Fruit fly (Drosophila melanogaster) whole organism, adult: ENCODE data around the gene mwh.

ENCODE experiments used
- CG11617 ChIP-seq: fragments of 200-800 bp; sonication (Bioruptor generic); optimal IDR thresholded peaks from 2 replicates; lab custom pipeline; 2017; ENCODE audit warnings: mild to moderate bottlenecking, missing biosample characterization, missing genetic modification reagents, missing genetic modification characterization
- CG12768 ChIP-seq: fragments of 200-800 bp; sonication (Bioruptor generic); optimal IDR thresholded peaks from 2 replicates; lab custom pipeline; 2017; ENCODE audit warnings: missing biosample characterization, missing genetic modification characterization, mild to moderate bottlenecking, moderate library complexity, missing genetic modification reagents
- CG14711 ChIP-seq: fragments of 200-800 bp; sonication (Bioruptor generic); optimal IDR thresholded peaks from 2 replicates; lab custom pipeline; 2018; ENCODE audit warnings: missing biosample characterization, mild to moderate bottlenecking, missing genetic modification characterization, moderate library complexity
- CG1620 ChIP-seq: fragments of 200-800 bp; sonication (Bioruptor generic); optimal IDR thresholded peaks from 2 replicates; lab custom pipeline; 2016; ENCODE audit warnings: missing biosample characterization, missing genetic modification characterization
- CG33017 ChIP-seq: fragments of 200-800 bp; sonication (Bioruptor generic); optimal IDR thresholded peaks from 2 replicates; lab custom pipeline; 2018; ENCODE audit warnings: missing biosample characterization, mild to moderate bottlenecking, missing genetic modification characterization, moderate library complexity
- CG5204 ChIP-seq: fragments of 200-800 bp; sonication (Bioruptor generic); optimal IDR thresholded peaks from 2 replicates; lab custom pipeline; 2016; ENCODE audit warnings: missing biosample characterization, missing genetic modification characterization
- CG7045 ChIP-seq: fragments of 200-800 bp; sonication (Bioruptor generic); optimal IDR thresholded peaks from 2 replicates; lab custom pipeline; 2017; ENCODE audit warnings: missing biosample characterization, mild to moderate bottlenecking, missing genetic modification characterization
- CG7101 ChIP-seq: fragments of 200-800 bp; sonication (Bioruptor generic); optimal IDR thresholded peaks from 2 replicates; lab custom pipeline; 2018; ENCODE audit warnings: missing biosample characterization, mild to moderate bottlenecking, missing genetic modification characterization, moderate library complexity
- Clk ChIP-seq: fragments of 200-800 bp; sonication (Bioruptor generic); optimal IDR thresholded peaks from 2 replicates; lab custom pipeline; 2017; ENCODE audit warnings: missing biosample characterization, missing genetic modification characterization
- Crg-1 ChIP-seq: fragments of 200-800 bp; sonication (Bioruptor generic); optimal IDR thresholded peaks from 2 replicates; lab custom pipeline; 2016; ENCODE audit warnings: missing biosample characterization, missing genetic modification characterization
- Hr96 ChIP-seq: fragments of 200-800 bp; sonication (Bioruptor generic); optimal IDR thresholded peaks from 2 replicates; lab custom pipeline; 2016; ENCODE audit warnings: missing biosample characterization, missing genetic modification characterization
- Mnt ChIP-seq: fragments of 200-800 bp; sonication (Bioruptor generic); optimal IDR thresholded peaks from 2 replicates; lab custom pipeline; 2016; ENCODE audit warnings: missing biosample characterization, mild to moderate bottlenecking, missing genetic modification characterization
- bab1 ChIP-seq: fragments of 200-800 bp; sonication (Bioruptor generic); optimal IDR thresholded peaks from 3 replicates; lab custom pipeline; 2019; ENCODE audit warnings: missing biosample characterization, mild to moderate bottlenecking, missing genetic modification characterization, moderate library complexity
- cic ChIP-seq: fragments of 200-800 bp; sonication (Bioruptor generic); optimal IDR thresholded peaks from 2 replicates; lab custom pipeline; 2017; ENCODE audit warnings: missing biosample characterization, mild to moderate bottlenecking, missing genetic modification characterization, moderate library complexity
- cnc ChIP-seq, 2 experiments: fragments of >200 bp; optimal IDR thresholded peaks; 2 replicates each; lab custom pipeline; 2017
- kay ChIP-seq: fragments of 200-800 bp; sonication (Bioruptor generic); peaks from one replicate; lab custom pipeline; 2016; ENCODE audit warnings: missing biosample characterization, missing genetic modification characterization, borderline replicate concordance
- ovo ChIP-seq: fragments of 200-800 bp; sonication (Bioruptor generic); optimal IDR thresholded peaks from 2 replicates; lab custom pipeline; 2016; ENCODE audit warnings: missing biosample characterization, missing genetic modification characterization
- pad ChIP-seq: fragments of 200-800 bp; sonication (Bioruptor generic); optimal IDR thresholded peaks from 3 replicates; lab custom pipeline; 2017; ENCODE audit warnings: missing biosample characterization, missing genetic modification characterization, mild to moderate bottlenecking, moderate library complexity, missing genetic modification reagents
- tj ChIP-seq: fragments of 200-800 bp; sonication (Bioruptor generic); optimal IDR thresholded peaks from 3 replicates; lab custom pipeline; 2017; ENCODE audit warnings: missing biosample characterization, mild to moderate bottlenecking, missing genetic modification characterization, moderate library complexity
- toe ChIP-seq: fragments of 200-800 bp; sonication (Bioruptor generic); optimal IDR thresholded peaks from 2 replicates; lab custom pipeline; 2016; ENCODE audit warnings: missing biosample characterization, missing genetic modification characterization

Gene mwh

dm6 chr3L:1251712-1252111, 51.1 kb downstream of the mwh start, which contains the start of the genes CG9130 and CG9133:
CG9130 (plus strand) TSS chr3L:1252012.
CG9133 (plus strand) TSS chr3L:1252012.
- TF ChIP-seq kay (no peak), Crg-1 (no peak), Clk (GFP tag; lab: Kevin White, UChicago) (no peak), CG33017 (tag; lab: Kevin White, UChicago) (no peak), cnc (optimal IDR thresholded peaks at IDR 0.05; lab: Kevin White, UChicago) (no peak), CG11617 (GFP tag; lab: Kevin White, UChicago) (no peak), pad (GFP tag; lab: Kevin White, UChicago) (no peak), CG12768 (GFP tag; lab: Kevin White, UChicago) (no peak), ovo (GFP tag; lab: Kevin White, UChicago) (no peak), bab1 (no peak), cic (GFP tag; lab: Kevin White, UChicago) (no peak), CG14711 (no peak), CG5204 (no peak), CG7101 (tag; lab: Kevin White, UChicago) (no peak)

- TF ChIP-seq CG7101 (tag; lab: Kevin White, UChicago) (no peak), CG5204 (no peak), toe (GFP tag; lab: Kevin White, UChicago) (no peak), CG7045 (no peak), ovo (GFP tag; lab: Kevin White, UChicago) (no peak), pad (GFP tag; lab: Kevin White, UChicago) (no peak), kay (no peak), CG1620 (GFP tag; lab: Kevin White, UChicago) (no peak), bab1 (no peak), cic (GFP tag; lab: Kevin White, UChicago) (no peak), Mnt (GFP tag; lab: Kevin White, UChicago) (no peak), Clk (GFP tag; lab: Kevin White, UChicago) (no peak), cnc (optimal IDR thresholded peaks at IDR 0.05; lab: Kevin White, UChicago) (no peak)
Measured at dm6 chr3L:1256061-1256780, 55.6 kb downstream of the mwh start, which contains the start of gene tfc. tfc (plus strand) TSS chr3L:1256449.

- TF ChIP-seq Hr96 (no peak), pad (GFP tag; lab: Kevin White, UChicago) (no peak), CG11617 (GFP tag; lab: Kevin White, UChicago) (no peak), bab1 (no peak), cic (GFP tag; lab: Kevin White, UChicago) (no peak), toe (GFP tag; lab: Kevin White, UChicago) (no peak), CG5204 (no peak), ovo (GFP tag; lab: Kevin White, UChicago) (no peak), CG1620 (GFP tag; lab: Kevin White, UChicago) (no peak), CG12768 (GFP tag; lab: Kevin White, UChicago) (no peak), kay (no peak), Clk (GFP tag; lab: Kevin White, UChicago) (no peak), cnc (optimal IDR thresholded peaks at IDR 0.05; lab: Kevin White, UChicago) (no peak), CG7045 (no peak), CG14711 (no peak), CG33017 (tag; lab: Kevin White, UChicago) (no peak), Mnt (GFP tag; lab: Kevin White, UChicago) (no peak), Crg-1 (no peak), CG7101 (tag; lab: Kevin White, UChicago) (no peak), tj (GFP tag; lab: Kevin White, UChicago) (no peak)
Measured at dm6 chr3L:1258547-1258946, 58.0 kb downstream of the mwh start.

DNA sequence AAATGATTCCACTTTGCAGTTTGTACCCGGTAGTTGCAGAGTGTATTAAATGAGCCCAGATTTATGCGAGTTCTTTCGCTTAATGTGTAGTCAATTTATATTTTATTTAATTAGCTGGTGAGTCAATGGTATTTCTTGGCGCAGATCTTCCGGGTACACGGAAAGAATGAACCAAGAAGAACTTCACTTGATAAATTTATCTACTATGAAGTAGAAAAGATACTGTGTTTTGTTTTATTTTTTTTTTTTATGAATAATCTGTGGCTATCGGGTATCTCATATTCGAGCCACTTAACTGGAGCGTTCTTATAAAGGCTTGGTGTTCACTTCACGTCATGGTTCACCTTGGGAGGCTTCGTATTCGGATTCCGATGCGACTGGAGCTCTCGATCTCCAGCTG, 64.4 kb downstream of the mwh start:
- TF ChIP-seq kay (no peak), bab1 (no peak), Crg-1 (no peak), cic (GFP tag; lab: Kevin White, UChicago) (no peak), CG7045 (no peak), CG7101 (tag; lab: Kevin White, UChicago) (no peak), ovo (GFP tag; lab: Kevin White, UChicago) (no peak)

DNA sequence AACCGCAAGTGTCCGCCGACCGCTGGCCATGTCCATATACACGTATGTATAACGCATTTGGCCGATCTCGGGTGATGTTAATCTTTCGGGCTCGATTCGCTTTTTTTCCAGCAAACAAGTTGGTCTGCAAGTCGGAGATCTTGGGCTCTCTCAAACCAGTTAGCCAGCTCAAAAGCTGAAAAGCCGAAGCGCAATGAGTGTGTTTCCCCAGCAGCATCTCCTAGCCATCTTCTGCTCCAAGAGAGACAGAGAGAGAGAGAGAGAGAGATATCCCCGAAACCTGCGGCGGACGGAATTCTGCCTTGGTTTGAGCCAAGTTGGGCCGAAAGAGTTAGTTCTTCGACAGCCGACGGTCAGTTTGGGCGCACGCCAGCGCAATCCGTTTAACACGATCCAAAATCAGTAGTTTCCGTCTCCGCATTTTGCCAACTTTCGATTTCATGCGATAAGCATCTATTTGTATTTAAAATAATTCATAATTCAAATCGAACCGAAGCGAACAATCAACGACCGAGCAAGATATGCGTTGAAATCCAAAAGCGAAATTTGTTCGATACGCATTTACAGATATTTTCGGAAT, 64.9 kb downstream of the mwh start:
- TF ChIP-seq Clk (GFP tag; lab: Kevin White, UChicago) (no peak), CG5204 (no peak), CG33017 (tag; lab: Kevin White, UChicago) (no peak), Crg-1 (no peak), CG11617 (GFP tag; lab: Kevin White, UChicago) (no peak), CG14711 (no peak), kay (peak; percentile 34), toe (GFP tag; lab: Kevin White, UChicago) (no peak)

DNA sequence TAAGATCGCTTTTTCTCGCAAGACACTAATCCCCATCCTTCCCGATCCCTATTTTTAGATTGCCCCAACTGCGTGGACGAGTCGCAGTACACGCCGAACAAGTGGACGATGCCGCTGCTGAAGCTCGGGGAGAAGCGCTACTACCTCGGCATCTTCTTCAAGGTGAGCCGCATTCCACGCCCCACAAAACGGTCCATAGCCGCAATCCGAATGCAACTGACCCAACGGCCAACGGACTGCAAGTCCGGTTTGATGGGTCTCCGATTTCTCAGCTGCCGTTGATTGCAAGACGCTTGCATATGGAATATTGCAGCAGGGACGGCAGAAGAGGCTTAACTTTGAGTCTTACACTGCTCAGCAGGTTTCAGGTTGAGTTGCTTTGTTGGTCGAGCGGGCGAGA, 68.4 kb downstream of the mwh start:
- TF ChIP-seq Hr96 = no peak
- TF ChIP-seq CG33017 (tag; lab: Kevin White, UChicago) = no peak
- TF ChIP-seq bab1 = no peak
- no peak for TF ChIP-seq CG5204
- no peak for TF ChIP-seq pad (GFP tag; lab: Kevin White, UChicago)
- TF ChIP-seq CG11617 (GFP tag; lab: Kevin White, UChicago) = no peak
- TF ChIP-seq Crg-1 = no peak
- no peak for TF ChIP-seq ovo (GFP tag; lab: Kevin White, UChicago)
- no peak for TF ChIP-seq cic (GFP tag; lab: Kevin White, UChicago)
- no peak for TF ChIP-seq CG1620 (GFP tag; lab: Kevin White, UChicago)
- no peak for TF ChIP-seq kay
- no peak for TF ChIP-seq CG7101 (tag; lab: Kevin White, UChicago)
- no peak for TF ChIP-seq CG12768 (GFP tag; lab: Kevin White, UChicago)
- no peak for TF ChIP-seq Mnt (GFP tag; lab: Kevin White, UChicago)
- TF ChIP-seq toe (GFP tag; lab: Kevin White, UChicago) = no peak
- TF ChIP-seq tj (GFP tag; lab: Kevin White, UChicago) = no peak
- TF ChIP-seq CG7045 = no peak
- TF ChIP-seq Clk (GFP tag; lab: Kevin White, UChicago) = no peak
- no peak for TF ChIP-seq CG14711
- TF ChIP-seq cnc (optimal IDR thresholded peaks at IDR 0.05; lab: Kevin White, UChicago) = no peak
